Fruit fly (Drosophila melanogaster) whole organism, embryonic: Measurements from ENCODE around the gene AhcyL1.
A peak's percentile ranks its signal among the peaks of the same experiment; 100 is the strongest.

Experiments
- Abd-B ChIP-seq: fragments of 200-800 bp; sonication (Bioruptor generic); optimal IDR thresholded peaks from 2 replicates; lab custom pipeline; 2018; ENCODE audit warnings: missing biosample characterization, mild to moderate bottlenecking, missing genetic modification characterization, moderate library complexity
- Aef1 ChIP-seq: fragments of 200-800 bp; sonication (Bioruptor generic); IDR thresholded peaks from 3 replicates; pipeline ENCODE4 v1.3.6; 2022; ENCODE audit warnings: missing biosample characterization, missing genetic modification characterization
- Awh ChIP-seq: fragments of 200-800 bp; sonication (Bioruptor generic); IDR thresholded peaks from 2 replicates; pipeline ENCODE4, ENCODE4 v1.3.6; 2022; ENCODE audit warnings: missing biosample characterization, missing genetic modification characterization
- Bgb ChIP-seq: fragments of 200-800 bp; sonication (Bioruptor generic); IDR thresholded peaks from 2 replicates; pipeline ENCODE4 v1.3.6; 2022; ENCODE audit warnings: missing biosample characterization, missing genetic modification characterization; ENCODE audit not compliant: partially characterized antibody
- CG10462 ChIP-seq: fragments of 200-800 bp; sonication (Bioruptor generic); optimal IDR thresholded peaks from 2 replicates; lab custom pipeline; 2016; ENCODE audit warnings: missing biosample characterization, missing genetic modification characterization
- CG10654 ChIP-seq: fragments of 200-800 bp; sonication (Bioruptor generic); optimal IDR thresholded peaks from 2 replicates; lab custom pipeline; 2016; ENCODE audit warnings: missing biosample characterization, missing genetic modification characterization
- CG12071 ChIP-seq: fragments of 200-800 bp; sonication (Bioruptor generic); optimal IDR thresholded peaks from 3 replicates; lab custom pipeline; 2018; ENCODE audit warnings: missing biosample characterization, mild to moderate bottlenecking, missing genetic modification characterization
- CG13894 ChIP-seq: fragments of 200-800 bp; sonication (Bioruptor generic); optimal IDR thresholded peaks from 3 replicates; lab custom pipeline; 2018; ENCODE audit warnings: missing biosample characterization, mild to moderate bottlenecking, missing genetic modification characterization, moderate library complexity
- CG14050 ChIP-seq: fragments of 200-800 bp; sonication (Bioruptor generic); IDR thresholded peaks from 3 replicates; pipeline ENCODE4 v1.3.6; 2022; ENCODE audit warnings: missing biosample characterization, missing genetic modification characterization
- CG14860 ChIP-seq: fragments of 200-800 bp; sonication (Bioruptor generic); IDR thresholded peaks from 3 replicates; pipeline ENCODE4 v1.3.6; 2022; ENCODE audit warnings: missing biosample characterization, missing genetic modification characterization; ENCODE audit not compliant: partially characterized antibody
- CG17802 ChIP-seq: fragments of 200-800 bp; sonication (Bioruptor generic); optimal IDR thresholded peaks from 2 replicates; lab custom pipeline; 2018; ENCODE audit warnings: missing biosample characterization, mild to moderate bottlenecking, missing genetic modification characterization, moderate library complexity
- CG31441 ChIP-seq: fragments of 200-800 bp; sonication (Bioruptor generic); IDR thresholded peaks from 2 replicates; pipeline ENCODE4 v1.3.6; 2022; ENCODE audit warnings: missing biosample characterization, missing genetic modification characterization
- CG33557 ChIP-seq: fragments of 200-800 bp; sonication (Bioruptor generic); optimal IDR thresholded peaks from 2 replicates; lab custom pipeline; 2019; ENCODE audit warnings: missing biosample characterization, mild to moderate bottlenecking, missing genetic modification characterization, moderate library complexity
- CG3995 ChIP-seq: fragments of 200-800 bp; sonication (Bioruptor generic); optimal IDR thresholded peaks from 3 replicates; lab custom pipeline; 2016; ENCODE audit warnings: missing biosample characterization, missing genetic modification characterization
- CG4360 ChIP-seq: fragments of 200-800 bp; sonication (Bioruptor generic); IDR thresholded peaks from 2 replicates; pipeline ENCODE4 v1.3.6; 2022; ENCODE audit warnings: missing biosample characterization, missing genetic modification characterization
- CG4730 ChIP-seq: fragments of 200-800 bp; sonication (Bioruptor generic); IDR thresholded peaks from 2 replicates; pipeline ENCODE4 v1.3.6; 2022; ENCODE audit warnings: missing biosample characterization, missing genetic modification characterization
- CHES-1-like ChIP-seq: fragments of 200-800 bp; sonication (Bioruptor generic); optimal IDR thresholded peaks from 2 replicates; lab custom pipeline; 2016; ENCODE audit warnings: missing biosample characterization, missing genetic modification characterization
- Dip3 ChIP-seq: fragments of 200-800 bp; sonication (Bioruptor generic); optimal IDR thresholded peaks from 3 replicates; lab custom pipeline; 2016; ENCODE audit warnings: missing biosample characterization, missing genetic modification characterization
- Hey ChIP-seq: fragments of 200-800 bp; sonication (Bioruptor generic); optimal IDR thresholded peaks from 3 replicates; lab custom pipeline; 2018; ENCODE audit warnings: missing biosample characterization, mild to moderate bottlenecking, missing genetic modification characterization
- Hmx ChIP-seq: fragments of 200-800 bp; sonication (Bioruptor generic); optimal IDR thresholded peaks from 2 replicates; lab custom pipeline; 2016; ENCODE audit warnings: missing biosample characterization, missing genetic modification characterization
- Nf-YC ChIP-seq: fragments of 200-800 bp; optimal IDR thresholded peaks from 3 replicates; lab custom pipeline; 2019; ENCODE audit warnings: missing biosample characterization, mild to moderate bottlenecking, missing genetic modification characterization, moderate library complexity
- NfI ChIP-seq: fragments of 200-800 bp; sonication (Bioruptor generic); optimal IDR thresholded peaks from 3 replicates; lab custom pipeline; 2018; ENCODE audit warnings: missing biosample characterization, mild to moderate bottlenecking, missing genetic modification characterization, moderate library complexity
- Oli ChIP-seq: fragments of 200-800 bp; sonication (Bioruptor generic); optimal IDR thresholded peaks from 2 replicates; lab custom pipeline; 2018; ENCODE audit warnings: missing biosample characterization, mild to moderate bottlenecking, missing genetic modification characterization, moderate library complexity
- Opbp ChIP-seq: fragments of 200-800 bp; sonication (Bioruptor generic); IDR thresholded peaks from 3 replicates; pipeline ENCODE4 v1.3.6; 2022; ENCODE audit warnings: missing biosample characterization, missing genetic modification characterization; ENCODE audit not compliant: partially characterized antibody
- Tbp ChIP-seq: fragments of >200 bp; optimal IDR thresholded peaks from 2 replicates; lab custom pipeline; 2018; ENCODE audit warnings: missing biosample characterization, missing genetic modification characterization
- Usf ChIP-seq: fragments of 200-800 bp; sonication (Bioruptor generic); optimal IDR thresholded peaks from 2 replicates; lab custom pipeline; 2017; ENCODE audit warnings: missing genotype, missing biosample characterization, missing genetic modification characterization
- Xrp1 ChIP-seq: fragments of 200-800 bp; sonication (Bioruptor generic); IDR thresholded peaks from 2 replicates; pipeline ENCODE4 v1.3.6; 2022; ENCODE audit warnings: missing biosample characterization, missing genetic modification characterization
- amos ChIP-seq: fragments of 200-800 bp; sonication (Bioruptor generic); IDR thresholded peaks from 2 replicates; pipeline ENCODE4 v1.3.6; 2022; ENCODE audit warnings: missing biosample characterization, missing genetic modification characterization; ENCODE audit not compliant: partially characterized antibody
- bowl ChIP-seq: fragments of 200-800 bp; sonication (Bioruptor generic); IDR thresholded peaks from 2 replicates; pipeline ENCODE4 v1.3.6; 2022; ENCODE audit warnings: missing biosample characterization, missing genetic modification characterization
- bsh ChIP-seq, 2 experiments: fragments of 200-800 bp; sonication (Bioruptor generic); optimal IDR thresholded peaks; 2 replicates each; lab custom pipeline; 2017 to 2018; ENCODE audit warnings: mild to moderate bottlenecking in 2 of 2, missing biosample characterization in 2 of 2, missing genetic modification characterization in 2 of 2, moderate library complexity in 1 of 2
- caup ChIP-seq: fragments of 200-800 bp; sonication (Bioruptor generic); optimal IDR thresholded peaks from 3 replicates; lab custom pipeline; 2017; ENCODE audit warnings: missing biosample characterization, mild to moderate bottlenecking, missing genetic modification characterization, moderate library complexity; ENCODE audit not compliant: severe bottlenecking
- disco-r ChIP-seq: fragments of 200-800 bp; sonication (Bioruptor generic); optimal IDR thresholded peaks from 2 replicates; lab custom pipeline; 2016; ENCODE audit warnings: missing biosample characterization, missing genetic modification characterization
- dmrt99B ChIP-seq: fragments of 200-800 bp; sonication (Bioruptor generic); optimal IDR thresholded peaks from 2 replicates; lab custom pipeline; 2018; ENCODE audit warnings: missing biosample characterization, mild to moderate bottlenecking, missing genetic modification characterization, moderate library complexity
- exex ChIP-seq: fragments of 200-800 bp; sonication (Bioruptor generic); optimal IDR thresholded peaks from 4 replicates; lab custom pipeline; 2018; ENCODE audit warnings: missing biosample characterization, mild to moderate bottlenecking, missing genetic modification characterization, moderate library complexity
- eyg ChIP-seq: fragments of 200-800 bp; sonication (Bioruptor generic); optimal IDR thresholded peaks from 3 replicates; lab custom pipeline; 2016; ENCODE audit warnings: missing biosample characterization, missing genetic modification characterization
- fd96Cb ChIP-seq: fragments of 200-800 bp; sonication (Bioruptor generic); optimal IDR thresholded peaks from 2 replicates; lab custom pipeline; 2018; ENCODE audit warnings: missing biosample characterization, mild to moderate bottlenecking, missing genetic modification characterization, moderate library complexity
- lmd ChIP-seq: fragments of 200-800 bp; sonication (Bioruptor generic); IDR thresholded peaks from 2 replicates; pipeline ENCODE4 v1.3.6; 2022; ENCODE audit warnings: missing biosample characterization, missing genetic modification characterization
- nerfin-1 ChIP-seq: fragments of 200-800 bp; sonication (Bioruptor generic); optimal IDR thresholded peaks from 3 replicates; lab custom pipeline; 2019; ENCODE audit warnings: missing biosample characterization, mild to moderate bottlenecking, missing genetic modification characterization, moderate library complexity
- nerfin-2 ChIP-seq: fragments of 200-800 bp; sonication (Bioruptor generic); IDR thresholded peaks from 2 replicates; pipeline ENCODE4 v1.3.6; 2022; ENCODE audit warnings: missing biosample characterization, missing genetic modification characterization; ENCODE audit not compliant: partially characterized antibody
- onecut ChIP-seq: fragments of 200-800 bp; sonication (Bioruptor generic); IDR thresholded peaks from 2 replicates; pipeline ENCODE4 v1.3.6; 2022; ENCODE audit warnings: missing biosample characterization, missing genetic modification characterization
- pfk ChIP-seq: fragments of 200-800 bp; sonication (Bioruptor generic); optimal IDR thresholded peaks from 2 replicates; lab custom pipeline; 2018; ENCODE audit warnings: missing biosample characterization, mild to moderate bottlenecking, missing genetic modification characterization, moderate library complexity
- schlank ChIP-seq: fragments of 200-800 bp; sonication (Bioruptor generic); optimal IDR thresholded peaks from 2 replicates; lab custom pipeline; 2018; ENCODE audit warnings: missing biosample characterization, mild to moderate bottlenecking, missing genetic modification characterization
- slbo ChIP-seq: fragments of 200-800 bp; sonication (Bioruptor generic); IDR thresholded peaks from 2 replicates; pipeline ENCODE4 v1.3.6; 2022; ENCODE audit warnings: missing biosample characterization, missing genetic modification characterization
- slou ChIP-seq: fragments of 200-800 bp; sonication (Bioruptor generic); optimal IDR thresholded peaks from 3 replicates; lab custom pipeline; 2016; ENCODE audit warnings: missing biosample characterization, missing genetic modification characterization
- sna ChIP-seq: fragments of 200-800 bp; sonication (Bioruptor generic); IDR thresholded peaks from 2 replicates; pipeline ENCODE4 v1.3.6; 2022; ENCODE audit warnings: missing biosample characterization, missing genetic modification characterization; ENCODE audit not compliant: partially characterized antibody
- ttk ChIP-seq: fragments of 200-800 bp; sonication (Bioruptor generic); IDR thresholded peaks from 2 replicates; pipeline ENCODE4 v2.1.2; 2022; ENCODE audit warnings: missing biosample characterization, missing genetic modification characterization
- vfl ChIP-seq: fragments of 200-800 bp; sonication (Bioruptor generic); optimal IDR thresholded peaks from 2 replicates; lab custom pipeline; 2016; ENCODE audit warnings: missing biosample characterization, missing genetic modification characterization
- yki ChIP-seq: fragments of >200 bp; optimal IDR thresholded peaks from 3 replicates; lab custom pipeline; 2018
- zen2 ChIP-seq: fragments of 200-800 bp; sonication (Bioruptor generic); IDR thresholded peaks from 3 replicates; pipeline ENCODE4 v1.3.6; 2022; ENCODE audit warnings: missing biosample characterization, missing genetic modification characterization; ENCODE audit not compliant: partially characterized antibody
- zfh2 ChIP-seq: fragments of 200-800 bp; sonication (Bioruptor generic); optimal IDR thresholded peaks from 2 replicates; lab custom pipeline; 2016; ENCODE audit warnings: missing biosample characterization, missing genetic modification characterization

Gene AhcyL1

DNA sequence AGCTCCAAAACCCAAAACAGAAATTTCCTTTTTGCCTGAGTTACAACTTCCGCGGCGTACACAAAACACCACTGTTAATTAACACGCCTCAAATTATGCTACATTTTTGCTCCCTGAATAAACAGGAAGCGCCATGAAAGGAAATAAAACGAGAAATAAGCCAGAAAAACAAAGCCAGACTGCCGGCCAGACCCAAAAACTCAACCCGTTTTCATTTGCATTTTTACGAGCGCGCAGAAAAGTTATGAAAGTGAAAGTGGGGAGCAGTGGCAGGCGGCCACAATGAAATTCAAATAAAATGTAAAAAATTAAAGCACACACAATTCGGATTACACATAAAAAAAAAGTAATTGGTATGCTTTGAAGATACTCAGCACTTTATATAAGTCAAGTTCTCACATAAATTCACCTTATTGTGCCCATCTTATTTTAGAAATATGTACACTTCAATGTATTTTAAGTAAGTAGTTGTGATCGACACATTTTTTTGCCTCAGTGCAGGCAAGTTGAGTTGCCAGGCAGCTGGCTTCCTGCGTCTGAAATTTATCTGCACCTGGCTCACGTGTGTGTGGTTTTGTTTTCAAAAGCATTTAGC lies 23.3 kb upstream of the AhcyL1 start (continued):
- TF ChIP-seq vfl: no peak
- TF ChIP-seq Usf: no peak
- no peak for TF ChIP-seq Hey (tag; lab: Kevin White, UChicago)
- TF ChIP-seq CG17802 (tag; lab: Kevin White, UChicago): no peak
- TF ChIP-seq sna (GFP tag; lab: Robert Waterston, UW): no peak
- TF ChIP-seq onecut: no peak
- no peak for TF ChIP-seq slou (GFP tag; lab: Kevin White, UChicago)
- no peak for TF ChIP-seq dmrt99B (tag; lab: Kevin White, UChicago)
- TF ChIP-seq CG10462: peak; percentile 3
- TF ChIP-seq bsh (GFP tag; optimal IDR thresholded peaks at IDR 0.05; lab: Kevin White, UChicago): peak in 1 of 2 experiments; percentile 11
- peak; percentile 45; the same call in 1 of the 2 replicates for TF ChIP-seq ttk (GFP tag; lab: Robert Waterston, UW)
- 0 out of 2 replicates have a peak, but pooled peaks have one; percentile 15 for TF ChIP-seq Awh
- no peak for TF ChIP-seq bowl (GFP tag; lab: Robert Waterston, UW)
- no peak for TF ChIP-seq slbo
- no peak for TF ChIP-seq exex (tag; lab: Kevin White, UChicago)
- no peak for TF ChIP-seq CG3995 (GFP tag; lab: Kevin White, UChicago)
- no peak for TF ChIP-seq CG14860
- TF ChIP-seq yki (lab: Kevin White, UChicago): no peak
- no peak for TF ChIP-seq CG10654 (GFP tag; lab: Kevin White, UChicago)
- no peak for TF ChIP-seq fd96Cb (tag; lab: Kevin White, UChicago)
- TF ChIP-seq lmd (GFP tag; lab: Robert Waterston, UW): peak; percentile 36
- no peak for TF ChIP-seq Aef1
- no peak for TF ChIP-seq Hmx (GFP tag; lab: Kevin White, UChicago)
- TF ChIP-seq CHES-1-like: no peak
- TF ChIP-seq Opbp (GFP tag; lab: Robert Waterston, UW): no peak
- TF ChIP-seq zfh2 (GFP tag; lab: Kevin White, UChicago): no peak
- TF ChIP-seq zen2 (GFP tag; lab: Robert Waterston, UW): no peak
- no peak for TF ChIP-seq Xrp1
- no peak for TF ChIP-seq CG4730
- no peak for TF ChIP-seq caup (GFP tag; lab: Kevin White, UChicago)
- TF ChIP-seq nerfin-2 (GFP tag; lab: Robert Waterston, UW): no peak
- TF ChIP-seq eyg: no peak
- TF ChIP-seq nerfin-1 (tag; lab: Kevin White, UChicago): no peak
- no peak for TF ChIP-seq pfk (GFP tag; lab: Kevin White, UChicago)
- no peak for TF ChIP-seq Oli (tag; lab: Kevin White, UChicago)
- TF ChIP-seq CG12071: no peak
- no peak for TF ChIP-seq disco-r (GFP tag; lab: Kevin White, UChicago)
- TF ChIP-seq schlank (tag; lab: Kevin White, UChicago): no peak
- TF ChIP-seq CG14050 (GFP tag; lab: Robert Waterston, UW): no peak
- TF ChIP-seq Dip3 (GFP tag; lab: Kevin White, UChicago): no peak
- TF ChIP-seq Tbp: no peak
- TF ChIP-seq Bgb (GFP tag; lab: Robert Waterston, UW): no peak
- TF ChIP-seq NfI: no peak
- no peak for TF ChIP-seq amos
- TF ChIP-seq CG31441 (GFP tag; lab: Robert Waterston, UW): no peak; the same call in 1 of the 2 replicates
- TF ChIP-seq Nf-YC (tag; lab: Kevin White, UChicago): no peak
- TF ChIP-seq CG4360: no peak
- no peak for TF ChIP-seq CG13894 (tag; lab: Kevin White, UChicago)
- TF ChIP-seq CG33557: no peak
- TF ChIP-seq Abd-B: peak; percentile 3
